Worm (Caenorhabditis elegans) whole organism, late embryonic: ENCODE measurements around the gene str-193.

Experiments used
- F13H6.1 ChIP-seq: sonication (generic microtip); optimal IDR thresholded peaks from 2 replicates; lab custom pipeline; 2016; ENCODE audit warnings: missing genetic modification characterization, missing compliant biosample characterization
- ceh-2 ChIP-seq: sonication (generic microtip); optimal IDR thresholded peaks from 2 replicates; lab custom pipeline; 2016; ENCODE audit warnings: missing genotype, missing genetic modification characterization, missing compliant biosample characterization
- ceh-24 ChIP-seq: sonication (generic microtip); optimal IDR thresholded peaks from 2 replicates; lab custom pipeline; 2016; ENCODE audit warnings: mild to moderate bottlenecking, missing genetic modification characterization, missing compliant biosample characterization
- ceh-9 ChIP-seq: sonication (generic microtip); optimal IDR thresholded peaks from 2 replicates; lab custom pipeline; 2016; ENCODE audit warnings: mild to moderate bottlenecking, missing genetic modification characterization, inconsistent platforms, missing compliant biosample characterization
- che-1 ChIP-seq: sonication (generic microtip); optimal IDR thresholded peaks from 2 replicates; lab custom pipeline; 2016; ENCODE audit warnings: mild to moderate bottlenecking, missing genetic modification characterization, missing compliant biosample characterization
- dmd-4 ChIP-seq: sonication (generic microtip); optimal IDR thresholded peaks from 2 replicates; lab custom pipeline; 2016; ENCODE audit warnings: borderline replicate concordance, missing genetic modification characterization, missing compliant biosample characterization
- dve-1 ChIP-seq: sonication (generic microtip); optimal IDR thresholded peaks from 2 replicates; lab custom pipeline; 2017; ENCODE audit warnings: antibody characterized with exemption, mild to moderate bottlenecking, missing genetic modification characterization, missing compliant biosample characterization
- elt-2 ChIP-seq: sonication (generic microtip); optimal IDR thresholded peaks from 2 replicates; lab custom pipeline; 2016; ENCODE audit warnings: missing genetic modification reagents, missing genetic modification characterization, missing compliant biosample characterization
- hlh-30 ChIP-seq: sonication (generic microtip); optimal IDR thresholded peaks from 2 replicates; lab custom pipeline; 2017; ENCODE audit warnings: antibody characterized with exemption, missing genetic modification characterization, missing compliant biosample characterization; ENCODE audit not compliant: insufficient read depth
- madf-2 ChIP-seq: sonication (generic microtip); optimal IDR thresholded peaks from 2 replicates; lab custom pipeline; 2017; ENCODE audit warnings: missing genetic modification characterization, missing compliant biosample characterization
- nfya-1 ChIP-seq: sonication (generic microtip); optimal IDR thresholded peaks from 2 replicates; lab custom pipeline; 2017; ENCODE audit warnings: missing genetic modification characterization, mild to moderate bottlenecking, missing compliant biosample characterization, antibody characterized with exemption, moderate library complexity
- pha-4 ChIP-seq: fragments of 150-350 bp; optimal IDR thresholded peaks from 2 replicates; lab custom pipeline; 2018; ENCODE audit warnings: missing biosample characterization, missing genetic modification reagents, missing genetic modification characterization
- sdc-2 ChIP-seq: sonication (generic microtip); optimal IDR thresholded peaks from 2 replicates; lab custom pipeline; 2016; ENCODE audit warnings: missing genotype, missing genetic modification characterization, missing compliant biosample characterization
- unc-55 ChIP-seq: sonication (generic microtip); optimal IDR thresholded peaks from 2 replicates; lab custom pipeline; 2017; ENCODE audit warnings: missing biosample characterization, missing genetic modification reagents, missing genetic modification characterization

- TF ChIP-seq che-1 (tag; lab: Kevin White, UChicago) = no peak
- no peak for TF ChIP-seq unc-55 (GFP tag; lab: Kevin White, UChicago)
- TF ChIP-seq dve-1 = no peak
- no peak for TF ChIP-seq ceh-2 (tag; lab: Kevin White, UChicago)
- TF ChIP-seq ceh-24 = no peak
- no peak for TF ChIP-seq nfya-1 (tag; lab: Kevin White, UChicago)
- TF ChIP-seq dmd-4 = no peak
- TF ChIP-seq madf-2 (tag; lab: Kevin White, UChicago) = no peak
- no peak for TF ChIP-seq ceh-9
- no peak for TF ChIP-seq sdc-2
- no peak for TF ChIP-seq elt-2
- TF ChIP-seq pha-4 (tag; lab: Kevin White, UChicago) = no peak
- no peak for TF ChIP-seq hlh-30 (tag; lab: Kevin White, UChicago)
- TF ChIP-seq F13H6.1 (tag; lab: Kevin White, UChicago) = no peak
Measured at ce11 chrV:9837679-9838078, 16.1 kb upstream of the str-193 start, which contains the start of gene srsx-21.
